Fruit fly (Drosophila melanogaster): Measurements from ENCODE around the gene Lst8.
A peak's percentile ranks its signal among the peaks of the same experiment; 100 is the strongest.

DNA sequence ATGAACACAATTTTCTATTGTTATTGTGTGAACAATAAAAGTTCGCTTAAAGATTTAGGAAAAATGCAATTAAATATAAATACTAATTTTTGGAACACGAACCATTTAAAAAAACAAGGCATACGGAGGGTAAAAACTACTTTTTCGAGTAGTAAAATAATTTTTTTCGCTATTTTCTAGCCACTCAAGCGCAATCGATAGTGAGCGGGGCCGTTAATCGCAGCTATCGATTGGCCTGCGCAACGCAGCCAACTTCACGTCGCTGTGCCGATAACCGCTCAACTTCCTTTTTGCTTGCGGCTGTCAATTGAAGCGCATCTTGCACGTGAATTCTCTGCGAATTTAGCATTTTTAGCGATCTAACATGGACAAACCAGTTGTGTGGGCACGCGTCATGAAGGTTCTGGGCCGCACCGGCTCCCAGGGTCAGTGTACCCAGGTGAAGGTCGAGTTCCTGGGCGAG lies 51.4 kb downstream of the Lst8 start, which contains the start of gene RpS28b:
- TF ChIP-seq kay (GFP tag; ENCODE audit: borderline replicate concordance) (no peak), CG14711 (tag; optimal IDR thresholded peaks at IDR 0.05) (peak; percentile 62), tj (GFP tag; optimal IDR thresholded peaks at IDR 0.05) (peak; percentile 84), cnc (optimal IDR thresholded peaks at IDR 0.05) (no peak), Mnt (GFP tag; optimal IDR thresholded peaks at IDR 0.05) (peak; percentile 95), Clk (GFP tag; optimal IDR thresholded peaks at IDR 0.05) (peak; percentile 3), ovo (GFP tag; optimal IDR thresholded peaks at IDR 0.05) (peak; percentile 98), CG11617 (GFP tag; optimal IDR thresholded peaks at IDR 0.05) (peak; percentile 94), CG5204 (GFP tag; optimal IDR thresholded peaks at IDR 0.05) (peak; percentile 47), Crg-1 (GFP tag; optimal IDR thresholded peaks at IDR 0.05) (peak; percentile 92), toe (GFP tag; optimal IDR thresholded peaks at IDR 0.05) (peak; percentile 41), CG7045 (GFP tag; optimal IDR thresholded peaks at IDR 0.05) (peak; percentile 63), CG1620 (GFP tag; optimal IDR thresholded peaks at IDR 0.05) (peak; percentile 98)

All from whole organism, adult.